Worm (Caenorhabditis elegans) whole organism, L3 larva: Measurements from ENCODE around the gene mrpl-16.

Experiments
- ZK546.5 ChIP-seq: sonication (generic microtip); optimal IDR thresholded peaks from 2 replicates; lab custom pipeline; 2017; ENCODE audit warnings: missing biosample characterization, missing genetic modification characterization
- daf-12 ChIP-seq: fragments of 150-350 bp; optimal IDR thresholded peaks from 2 replicates; lab custom pipeline; 2014; ENCODE audit warnings: missing biosample characterization, missing genetic modification reagents, missing genetic modification characterization
- elt-2 ChIP-seq: sonication (generic microtip); optimal IDR thresholded peaks from 2 replicates; lab custom pipeline; 2016; ENCODE audit warnings: missing genetic modification reagents, mild to moderate bottlenecking, missing genetic modification characterization, missing compliant biosample characterization
- nhr-11 ChIP-seq: fragments of 150-350 bp; optimal IDR thresholded peaks from 2 replicates; lab custom pipeline; 2014; ENCODE audit warnings: missing biosample characterization, missing genetic modification characterization
- pha-4 ChIP-seq: fragments of 150-350 bp; optimal IDR thresholded peaks from 2 replicates; lab custom pipeline; 2014; ENCODE audit warnings: missing biosample characterization, missing genetic modification reagents, missing genetic modification characterization
- snpc-4 ChIP-seq: fragments of 150-350 bp; optimal IDR thresholded peaks from 2 replicates; lab custom pipeline; 2014; ENCODE audit warnings: missing biosample characterization, missing genetic modification characterization

- TF ChIP-seq nhr-11 (tag; lab: Kevin White, UChicago) (no peak), snpc-4 (tag; lab: Kevin White, UChicago) (no peak), pha-4 (no peak), ZK546.5 (tag; lab: Kevin White, UChicago) (no peak), elt-2 (tag; lab: Kevin White, UChicago) (peak; percentile 31), daf-12 (no peak)
These were observed 36.6 kb downstream of the mrpl-16 start for ce11 chrIII:4740820-4741219.
